Fruit fly (Drosophila melanogaster): ENCODE results near the gene CG3744.

- TF ChIP-seq toe (GFP tag; optimal IDR thresholded peaks at IDR 0.05) = no peak
- no peak for TF ChIP-seq bab1 (GFP tag; optimal IDR thresholded peaks at IDR 0.05)
- TF ChIP-seq cnc (optimal IDR thresholded peaks at IDR 0.05) = no peak
- no peak for TF ChIP-seq CG33017 (tag; optimal IDR thresholded peaks at IDR 0.05)
- TF ChIP-seq Mnt (GFP tag; optimal IDR thresholded peaks at IDR 0.05) = no peak
- no peak for TF ChIP-seq CG12768 (GFP tag; optimal IDR thresholded peaks at IDR 0.05)
- no peak for TF ChIP-seq Hr96 (GFP tag; optimal IDR thresholded peaks at IDR 0.05)
- no peak for TF ChIP-seq pad (GFP tag; optimal IDR thresholded peaks at IDR 0.05)
- TF ChIP-seq ovo (GFP tag; optimal IDR thresholded peaks at IDR 0.05) = no peak
- no peak for TF ChIP-seq CG11617 (GFP tag; optimal IDR thresholded peaks at IDR 0.05)
- no peak for TF ChIP-seq tj (GFP tag; optimal IDR thresholded peaks at IDR 0.05)
- TF ChIP-seq kay (GFP tag; ENCODE audit: borderline replicate concordance) = no peak
- TF ChIP-seq CG1620 (GFP tag; optimal IDR thresholded peaks at IDR 0.05) = no peak
These were observed 35.4 kb downstream of the CG3744 start, which contains the start of gene CG33658 for dm6 chr3R:24841063-24841462.
